Worm (Caenorhabditis elegans) whole organism, young adult: ENCODE data around the gene Y36E3A.2.
"Not testable (repeated sequence)": the region's sequence is repeated elsewhere in the genome, so short reads cannot be mapped to it uniquely, and the experiment has no call there.

Experiments used
- B0035.1 ChIP-seq: sonication (generic microtip); optimal IDR thresholded peaks from 2 replicates; lab custom pipeline; 2016; ENCODE audit warnings: missing genetic modification characterization, mild to moderate bottlenecking, missing compliant biosample characterization, missing genotype, missing genetic modification reagents
- K11D2.4 ChIP-seq: fragments of 200-800 bp; sonication (Bioruptor generic); IDR thresholded peaks from 2 replicates; pipeline ENCODE4 v1.3.6; 2022; ENCODE audit warnings: missing genetic modification reagents, missing genetic modification characterization, missing compliant biosample characterization
- ama-1 ChIP-seq, 3 experiments: fragments of 150-350 bp in 1 of 3; sonication (generic microtip) in 2 of 3; optimal IDR thresholded peaks; 2 replicates each; lab custom pipeline; 2014 to 2018; ENCODE audit warnings: missing biosample characterization in 2 of 3, missing genetic modification characterization in 2 of 3, missing genetic modification reagents in 2 of 3
- aptf-2 ChIP-seq: fragments of 200-800 bp; sonication (Bioruptor generic); conservative IDR thresholded peaks from 2 replicates; pipeline ENCODE4 v1.3.6; 2022; ENCODE audit warnings: missing genetic modification reagents, missing genetic modification characterization, missing compliant biosample characterization
- bed-1 ChIP-seq: fragments of 200-800 bp; sonication (Bioruptor generic); IDR thresholded peaks from 2 replicates; pipeline ENCODE4 v1.3.6; 2022; ENCODE audit warnings: missing genetic modification reagents, missing genetic modification characterization, missing compliant biosample characterization
- dpl-1 ChIP-seq: fragments of 150-350 bp; optimal IDR thresholded peaks from 2 replicates; lab custom pipeline; 2014; ENCODE audit warnings: missing biosample characterization, missing genetic modification reagents, missing genetic modification characterization
- egrh-3 ChIP-seq: fragments of 200-800 bp; sonication (Bioruptor generic); IDR thresholded peaks from 2 replicates; pipeline ENCODE4 v1.3.6; 2022; ENCODE audit warnings: missing genetic modification reagents, missing genetic modification characterization, missing compliant biosample characterization
- him-1 ChIP-seq: sonication (generic microtip); optimal IDR thresholded peaks from 2 replicates; lab custom pipeline; 2016; ENCODE audit warnings: missing genotype, missing genetic modification reagents, missing genetic modification characterization, missing compliant biosample characterization
- lsy-27 ChIP-seq: sonication (generic microtip); optimal IDR thresholded peaks from 2 replicates; lab custom pipeline; 2017; ENCODE audit warnings: missing genetic modification characterization, mild to moderate bottlenecking, missing compliant biosample characterization, antibody characterized with exemption, missing genotype, borderline replicate concordance; ENCODE audit not compliant: insufficient read depth
- mxl-1 ChIP-seq: sonication (generic microtip); optimal IDR thresholded peaks from 2 replicates; lab custom pipeline; 2016; ENCODE audit warnings: missing genetic modification characterization, missing compliant biosample characterization
- nhr-90 ChIP-seq: sonication (generic microtip); optimal IDR thresholded peaks from 2 replicates; lab custom pipeline; 2016; ENCODE audit warnings: missing genotype, mild to moderate bottlenecking, missing genetic modification characterization, missing compliant biosample characterization
- sdz-38 ChIP-seq: sonication (generic microtip); optimal IDR thresholded peaks from 2 replicates; lab custom pipeline; 2016; ENCODE audit warnings: missing genotype, missing genetic modification characterization, missing compliant biosample characterization
- unc-130 ChIP-seq: sonication (generic microtip); optimal IDR thresholded peaks from 2 replicates; lab custom pipeline; 2016; ENCODE audit warnings: missing genetic modification reagents, missing genetic modification characterization, missing compliant biosample characterization
- zim-3 ChIP-seq: sonication (generic microtip); optimal IDR thresholded peaks from 2 replicates; lab custom pipeline; 2017; ENCODE audit warnings: mild to moderate bottlenecking, missing genetic modification characterization, moderate library complexity, missing compliant biosample characterization

DNA sequence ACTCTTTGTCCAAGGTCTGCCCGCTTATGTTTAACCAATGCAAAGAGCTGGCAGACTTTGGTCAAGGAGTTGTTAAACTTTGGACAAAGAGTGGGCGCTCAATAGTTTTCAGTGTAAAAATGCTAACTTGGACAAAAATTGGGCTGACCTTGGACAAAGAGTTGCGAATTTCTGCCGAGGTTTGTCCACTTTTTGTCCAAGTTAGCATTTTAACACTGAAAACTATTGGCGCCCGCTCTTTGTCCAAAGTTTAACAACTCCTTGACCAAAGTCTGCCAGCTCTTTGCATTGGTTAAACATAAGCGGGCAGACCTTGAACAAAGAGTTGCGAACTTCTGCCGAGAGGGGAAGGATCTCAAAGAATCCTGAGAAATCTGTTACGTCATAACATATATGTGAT is 7.8 kb downstream of the Y36E3A.2 start:
- not testable (repeated sequence) for TF ChIP-seq K11D2.4; ama-1 (optimal IDR thresholded peaks at IDR 0.05; lab: Kevin White, UChicago); ama-1 (GFP tag; optimal IDR thresholded peaks at IDR 0.05; lab: Kevin White, UChicago); unc-130 (GFP tag; lab: Kevin White, UChicago); nhr-90; mxl-1 (tag; lab: Kevin White, UChicago); him-1; egrh-3 (GFP tag; lab: Robert Waterston, UW); B0035.1 (tag; lab: Kevin White, UChicago); dpl-1 (GFP tag; lab: Kevin White, UChicago); zim-3; sdz-38; bed-1 (GFP tag; lab: Robert Waterston, UW); lsy-27 (tag; lab: Kevin White, UChicago)
- TF ChIP-seq aptf-2 (GFP tag; lab: Robert Waterston, UW) = peak; percentile 18; the same call in 1 of the 2 replicates
